Worm (Caenorhabditis elegans): ENCODE results near the gene nhr-72.

The nhr-72 gene

ce11 chrII:3829623-3830022, 20.9 kb downstream of the nhr-72 start:
- TF ChIP-seq C34F6.9 (tag; optimal IDR thresholded peaks at IDR 0.05) (no peak), egl-27 (tag; optimal IDR thresholded peaks at IDR 0.05) (no peak), nhr-23 (tag; optimal IDR thresholded peaks at IDR 0.05) (no peak), nhr-77 (tag; optimal IDR thresholded peaks at IDR 0.05) (no peak), ceh-82 (tag; optimal IDR thresholded peaks at IDR 0.05) (no peak), aly-2 (tag; optimal IDR thresholded peaks at IDR 0.05) (no peak)

DNA sequence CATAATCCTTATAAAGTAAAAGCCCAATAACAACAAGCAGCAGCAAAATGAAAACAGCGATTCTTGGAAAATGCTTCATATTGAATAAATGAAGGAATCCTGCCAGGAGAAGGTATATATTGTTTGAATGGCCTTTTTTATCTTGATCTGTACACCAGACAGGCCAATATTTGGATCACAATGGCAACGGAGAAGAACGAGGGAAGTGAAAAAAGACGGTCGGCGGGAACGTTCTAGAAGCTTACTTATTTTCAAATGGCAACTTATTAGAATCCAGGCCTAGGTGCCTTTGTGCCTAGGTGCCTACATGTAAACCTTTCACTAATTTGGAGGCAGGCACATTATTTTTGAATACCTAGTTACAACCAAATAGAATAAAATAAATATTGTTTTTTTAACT, 22.8 kb downstream of the nhr-72 start, which contains the start of gene F54D10.8:
Gene F54D10.8 (minus strand): TSS at position 101 of the 400 bp plus-strand sequence.
- no peak for TF ChIP-seq ama-1 (optimal IDR thresholded peaks at IDR 0.05)
- no peak for TF ChIP-seq sma-3 (GFP tag; optimal IDR thresholded peaks at IDR 0.05)
- no peak for TF ChIP-seq lin-11 (tag; optimal IDR thresholded peaks at IDR 0.05)
- TF ChIP-seq C34F6.9 (tag; optimal IDR thresholded peaks at IDR 0.05) = no peak
- no peak for TF ChIP-seq ceh-82 (tag; optimal IDR thresholded peaks at IDR 0.05)
- TF ChIP-seq blmp-1 (tag; optimal IDR thresholded peaks at IDR 0.05; ENCODE audit: insufficient read depth) = no peak
- TF ChIP-seq elt-3 (tag; optimal IDR thresholded peaks at IDR 0.05) = no peak
- TF ChIP-seq nhr-10 (tag; optimal IDR thresholded peaks at IDR 0.05) = no peak
- no peak for TF ChIP-seq nhr-23 (tag; optimal IDR thresholded peaks at IDR 0.05)
- TF ChIP-seq unc-55 (GFP tag; optimal IDR thresholded peaks at IDR 0.05) = no peak
- no peak for TF ChIP-seq lsy-2 (tag; optimal IDR thresholded peaks at IDR 0.05)
- no peak for TF ChIP-seq ztf-4 (tag; optimal IDR thresholded peaks at IDR 0.05)
- TF ChIP-seq elt-1 (tag; optimal IDR thresholded peaks at IDR 0.05) = no peak

DNA sequence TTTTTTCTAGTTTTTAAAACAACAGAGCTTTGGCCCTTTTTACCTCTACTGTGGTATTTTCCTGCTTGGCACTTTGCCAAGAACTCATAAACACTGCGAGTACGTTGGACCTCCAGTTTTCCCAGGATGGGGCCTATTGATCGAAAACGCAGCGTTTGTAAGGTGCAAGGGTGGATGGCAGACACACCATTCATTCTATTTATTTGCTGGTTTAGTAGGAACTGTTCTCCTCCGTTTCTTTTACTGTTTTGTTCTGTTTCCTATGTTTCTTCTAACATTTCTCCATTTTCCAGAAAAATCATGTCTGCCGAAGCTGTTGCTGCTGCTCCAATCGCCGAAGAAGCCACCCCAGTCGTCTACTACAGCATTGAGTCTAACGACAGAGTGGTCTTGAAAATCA, 26.7 kb downstream of the nhr-72 start, which contains the start of gene skr-15:
Gene skr-15 (plus strand): TSS at position 301 of the 400 bp plus-strand sequence.
- no peak for TF ChIP-seq skn-1 (tag; optimal IDR thresholded peaks at IDR 0.05)
- TF ChIP-seq ztf-4 (tag; optimal IDR thresholded peaks at IDR 0.05) = no peak
- TF ChIP-seq elt-3 (tag; optimal IDR thresholded peaks at IDR 0.05) = no peak
- TF ChIP-seq mdl-1 (tag; optimal IDR thresholded peaks at IDR 0.05) = no peak
- no peak for TF ChIP-seq blmp-1 (tag; optimal IDR thresholded peaks at IDR 0.05; ENCODE audit: insufficient read depth)
- TF ChIP-seq sma-9 (GFP tag; optimal IDR thresholded peaks at IDR 0.05) = no peak
- TF ChIP-seq sma-9 (tag; optimal IDR thresholded peaks at IDR 0.05) = no peak
- TF ChIP-seq unc-62 (GFP tag; optimal IDR thresholded peaks at IDR 0.05) = no peak
- TF ChIP-seq nhr-6 (tag; optimal IDR thresholded peaks at IDR 0.05) = no peak
- no peak for TF ChIP-seq ama-1 (optimal IDR thresholded peaks at IDR 0.05)
- no peak for TF ChIP-seq unc-39 (tag; optimal IDR thresholded peaks at IDR 0.05)
- no peak for TF ChIP-seq nhr-129 (tag; optimal IDR thresholded peaks at IDR 0.05)

DNA sequence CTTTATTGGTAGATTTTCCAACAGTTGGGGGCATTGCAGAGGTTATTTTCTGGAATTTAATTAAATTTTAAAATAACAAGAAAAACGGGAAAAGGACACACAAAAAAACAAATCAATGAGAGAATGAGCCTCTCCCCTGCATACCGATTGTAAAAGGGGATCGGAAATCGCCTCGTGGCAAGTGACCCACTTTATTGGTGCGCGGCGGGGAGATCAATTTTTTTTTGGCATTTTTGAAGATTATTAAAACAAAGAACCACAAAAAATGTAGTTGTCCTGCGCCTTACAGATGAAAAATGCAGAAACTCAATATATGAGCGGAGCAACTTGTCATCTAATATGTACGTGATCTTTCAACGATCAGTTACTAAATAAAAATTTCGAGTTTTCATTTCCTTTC, 29.3 kb downstream of the nhr-72 start, which contains the start of gene F54D10.7:
Gene F54D10.7 (minus strand): TSS at position 49 of the 400 bp plus-strand sequence.
- no peak for TF ChIP-seq sma-3 (GFP tag; optimal IDR thresholded peaks at IDR 0.05)

ce11 chrII:3816251-3816849, 34.2 kb downstream of the nhr-72 start, which contains the start of gene fbxa-24:
fbxa-24 (plus strand) TSS chrII:3816526.
- TF ChIP-seq nhr-129 (tag; optimal IDR thresholded peaks at IDR 0.05) (peak; percentile 5), lsy-2 (tag; optimal IDR thresholded peaks at IDR 0.05) (peak in 1 of 2 experiments; percentile 42)

ce11 chrII:3815445-3816208, 34.9 kb downstream of the nhr-72 start:
- no peak for TF ChIP-seq elt-3 (tag; optimal IDR thresholded peaks at IDR 0.05)
- no peak for TF ChIP-seq lin-13 (GFP tag; optimal IDR thresholded peaks at IDR 0.05)
- no peak for TF ChIP-seq unc-62 (GFP tag; optimal IDR thresholded peaks at IDR 0.05)
- no peak for TF ChIP-seq mbf-1 (tag; optimal IDR thresholded peaks at IDR 0.05)
- peak; percentile 93 for TF ChIP-seq fos-1 (tag; optimal IDR thresholded peaks at IDR 0.05)
- TF ChIP-seq lsy-2 (tag; optimal IDR thresholded peaks at IDR 0.05) = peak in 1 of 2 experiments; percentile 19
- no peak for TF ChIP-seq mab-5 (tag; optimal IDR thresholded peaks at IDR 0.05)
- TF ChIP-seq blmp-1 (tag; optimal IDR thresholded peaks at IDR 0.05; ENCODE audit: insufficient read depth) = no peak
- no peak for TF ChIP-seq nhr-77 (tag; optimal IDR thresholded peaks at IDR 0.05)
- TF ChIP-seq F13H6.1 (tag; optimal IDR thresholded peaks at IDR 0.05) = no peak
- no peak for TF ChIP-seq crh-2 (tag; optimal IDR thresholded peaks at IDR 0.05)
- TF ChIP-seq peb-1 (tag; optimal IDR thresholded peaks at IDR 0.05) = no peak
- no peak for TF ChIP-seq dmd-4 (tag; optimal IDR thresholded peaks at IDR 0.05)
- TF ChIP-seq ama-1 (optimal IDR thresholded peaks at IDR 0.05) = no peak
- peak; percentile 28 for TF ChIP-seq unc-55 (GFP tag; optimal IDR thresholded peaks at IDR 0.05)
- no peak for TF ChIP-seq elt-1 (tag; optimal IDR thresholded peaks at IDR 0.05)
- no peak for TF ChIP-seq nhr-237 (tag; optimal IDR thresholded peaks at IDR 0.05)
- TF ChIP-seq gmeb-1 (tag; optimal IDR thresholded peaks at IDR 0.05) = peak; percentile 9
- TF ChIP-seq Y55F3AM.14 (GFP tag; optimal IDR thresholded peaks at IDR 0.05) = no peak
- TF ChIP-seq lin-39 (tag; optimal IDR thresholded peaks at IDR 0.05) = no peak
- no peak for TF ChIP-seq C34F6.9 (tag; optimal IDR thresholded peaks at IDR 0.05)
